Fruit fly (Drosophila melanogaster) whole organism, wandering third instar larva: Measurements from ENCODE around the gene CG31347.
A peak's percentile ranks its signal among the peaks of the same experiment; 100 is the strongest.

Experiments used
- Abd-B ChIP-seq: fragments of >200 bp; optimal IDR thresholded peaks from 2 replicates; lab custom pipeline; 2017; ENCODE audit warnings: missing biosample characterization, missing genetic modification characterization
- CG9705 ChIP-seq: fragments of 200-800 bp; sonication (Bioruptor generic); optimal IDR thresholded peaks from 2 replicates; lab custom pipeline; 2018; ENCODE audit warnings: missing biosample characterization, mild to moderate bottlenecking, missing genetic modification characterization
- Dfd ChIP-seq: fragments of >200 bp; optimal IDR thresholded peaks from 2 replicates; lab custom pipeline; 2017; ENCODE audit warnings: missing biosample characterization, missing genetic modification characterization
- Dif ChIP-seq: fragments of 200-275, 200-300 bp; sonication (Bioruptor generic); optimal IDR thresholded peaks from 2 replicates; lab custom pipeline; 2018; ENCODE audit warnings: missing biosample characterization, missing genetic modification characterization; ENCODE audit not compliant: partially characterized antibody
- GATAd ChIP-seq: sonication (Bioruptor generic); optimal IDR thresholded peaks from 2 replicates; lab custom pipeline; 2016; ENCODE audit warnings: missing biosample characterization, missing genetic modification characterization
- HLH106 ChIP-seq: fragments of 200-800 bp; optimal IDR thresholded peaks from 3 replicates; lab custom pipeline; 2019; ENCODE audit warnings: missing biosample characterization, mild to moderate bottlenecking, missing genetic modification characterization, moderate library complexity
- Hnf4 ChIP-seq: fragments of 200-800 bp; sonication (Bioruptor generic); optimal IDR thresholded peaks from 2 replicates; lab custom pipeline; 2016; ENCODE audit warnings: missing biosample characterization, mild to moderate bottlenecking, missing genetic modification characterization
- Hr78 ChIP-seq: fragments of >200 bp; optimal IDR thresholded peaks from 2 replicates; lab custom pipeline; 2017; ENCODE audit warnings: missing biosample characterization, missing genetic modification characterization
- Hr83 ChIP-seq: fragments of 200-300 bp; sonication (Bioruptor generic); optimal IDR thresholded peaks from 2 replicates; lab custom pipeline; 2016; ENCODE audit warnings: missing biosample characterization, mild to moderate bottlenecking, missing genetic modification characterization, moderate library complexity; ENCODE audit not compliant: poor library complexity, severe bottlenecking
- Jra ChIP-seq: sonication (Bioruptor generic); optimal IDR thresholded peaks from 2 replicates; lab custom pipeline; 2016; ENCODE audit warnings: missing biosample characterization, missing genetic modification characterization
- Myc ChIP-seq: fragments of >200 bp; optimal IDR thresholded peaks from 2 replicates; lab custom pipeline; 2017
- N ChIP-seq: fragments of >200 bp; optimal IDR thresholded peaks from 2 replicates; lab custom pipeline; 2018; ENCODE audit warnings: missing biosample characterization, missing external identifiers, missing genetic modification characterization
- Sp1 ChIP-seq: fragments of 200-800 bp; sonication (Bioruptor generic); optimal IDR thresholded peaks from 3 replicates; lab custom pipeline; 2019; ENCODE audit warnings: missing biosample characterization, mild to moderate bottlenecking, missing genetic modification characterization, moderate library complexity
- br ChIP-seq: fragments of 200-800 bp; sonication (Bioruptor generic); optimal IDR thresholded peaks from 2 replicates; lab custom pipeline; 2016; ENCODE audit warnings: missing biosample characterization, missing genetic modification characterization
- dmrt93B ChIP-seq: fragments of 200-800 bp; sonication (Bioruptor generic); optimal IDR thresholded peaks from 2 replicates; lab custom pipeline; 2018; ENCODE audit warnings: missing biosample characterization, mild to moderate bottlenecking, missing genetic modification characterization
- dsf ChIP-seq: sonication (Bioruptor generic); optimal IDR thresholded peaks from 2 replicates; lab custom pipeline; 2016; ENCODE audit warnings: missing biosample characterization, missing genetic modification characterization, borderline replicate concordance
- ey ChIP-seq: fragments of 200-800 bp; sonication (Bioruptor generic); optimal IDR thresholded peaks from 2 replicates; lab custom pipeline; 2016; ENCODE audit warnings: missing biosample characterization, missing genetic modification characterization
- foxo ChIP-seq, 2 experiments: fragments of 200-800 bp; sonication (Bioruptor generic); optimal IDR thresholded peaks; 2 replicates in 1 of 2; 3 replicates in 1 of 2; lab custom pipeline; 2016 to 2017; ENCODE audit warnings: missing biosample characterization in 2 of 2, missing genetic modification characterization in 2 of 2
- fru ChIP-seq: fragments of 200-800 bp; sonication (Bioruptor generic); optimal IDR thresholded peaks from 3 replicates; lab custom pipeline; 2016; ENCODE audit warnings: missing biosample characterization, mild to moderate bottlenecking, missing genetic modification characterization
- h ChIP-seq: fragments of 200-800 bp; sonication (Bioruptor generic); optimal IDR thresholded peaks from 3 replicates; lab custom pipeline; 2016; ENCODE audit warnings: missing biosample characterization, mild to moderate bottlenecking, missing genetic modification characterization
- jim ChIP-seq: fragments of 175-275, 200-325 bp; sonication (Bioruptor generic); optimal IDR thresholded peaks from 2 replicates; lab custom pipeline; 2016; ENCODE audit warnings: missing biosample characterization, mild to moderate bottlenecking, missing genetic modification characterization
- lola ChIP-seq: fragments of >200 bp; optimal IDR thresholded peaks from 2 replicates; lab custom pipeline; 2017; ENCODE audit warnings: missing biosample characterization, missing genetic modification characterization
- pan ChIP-seq: fragments of >200 bp; optimal IDR thresholded peaks from 2 replicates; lab custom pipeline; 2017
- psq ChIP-seq: fragments of 200-800 bp; sonication (Bioruptor generic); optimal IDR thresholded peaks from 3 replicates; lab custom pipeline; 2017; ENCODE audit warnings: missing biosample characterization, mild to moderate bottlenecking, missing genetic modification characterization, moderate library complexity
- rgr ChIP-seq: fragments of 200-800 bp; sonication (Bioruptor generic); optimal IDR thresholded peaks from 3 replicates; lab custom pipeline; 2016; ENCODE audit warnings: missing biosample characterization, mild to moderate bottlenecking, missing genetic modification characterization
- sage ChIP-seq: fragments of 200-800 bp; sonication (Bioruptor generic); optimal IDR thresholded peaks from 2 replicates; lab custom pipeline; 2016; ENCODE audit warnings: missing biosample characterization, mild to moderate bottlenecking, missing genetic modification characterization
- sv ChIP-seq: fragments of 200-800 bp; sonication (Bioruptor generic); optimal IDR thresholded peaks from 3 replicates; lab custom pipeline; 2016; ENCODE audit warnings: missing biosample characterization, missing genetic modification characterization
- usp ChIP-seq: fragments of >200 bp; optimal IDR thresholded peaks from 2 replicates; lab custom pipeline; 2017; ENCODE audit warnings: missing biosample characterization, missing genetic modification characterization
- woc ChIP-seq: sonication (Bioruptor generic); optimal IDR thresholded peaks from 2 replicates; lab custom pipeline; 2016; ENCODE audit warnings: missing biosample characterization, mild to moderate bottlenecking, missing genetic modification characterization

The CG31347 gene

DNA sequence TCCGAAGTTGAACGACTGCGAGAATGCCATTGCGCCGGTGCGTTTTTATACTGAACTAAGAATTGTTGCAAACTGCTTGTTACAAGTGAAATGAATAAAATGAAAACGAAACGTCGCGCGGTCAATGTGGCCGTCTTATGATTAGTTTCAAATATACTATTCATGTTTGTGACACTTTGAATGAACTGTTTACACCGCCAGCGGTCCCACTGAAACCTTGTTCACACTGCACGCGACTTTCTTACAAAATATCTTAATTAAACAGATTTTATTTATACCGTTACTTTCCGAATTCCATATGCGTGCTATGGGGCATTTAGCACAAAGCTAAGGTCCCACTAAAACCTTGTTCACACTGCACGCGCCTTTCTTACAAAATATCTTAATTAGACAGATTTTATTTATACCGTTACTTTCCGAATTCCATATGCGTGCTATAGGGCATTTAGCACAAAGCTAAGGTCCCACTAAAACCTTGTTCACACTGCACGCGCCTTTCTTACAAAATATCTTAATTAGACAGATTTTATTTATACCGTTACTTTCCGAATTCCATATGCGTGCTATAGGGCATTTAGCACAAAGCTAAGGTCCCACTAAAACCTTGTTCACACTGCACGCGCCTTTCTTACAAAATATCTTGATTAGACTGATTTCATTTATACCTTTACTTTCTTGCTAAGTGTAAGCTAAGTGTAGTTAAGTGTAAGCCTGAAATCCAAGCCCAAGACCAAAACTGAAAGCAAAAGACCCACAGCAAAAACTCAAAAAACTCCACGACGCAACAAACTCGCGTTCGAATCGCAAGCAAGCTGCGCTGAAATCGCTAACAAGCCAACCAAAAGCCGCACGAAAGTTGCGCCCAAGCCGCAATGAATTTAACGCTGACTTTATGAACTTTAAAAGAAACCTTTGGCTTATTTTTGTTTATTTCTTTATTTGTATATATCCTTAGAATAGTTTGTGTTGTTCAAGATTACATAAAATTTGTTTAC is 20.1 kb upstream of the CG31347 start, which contains the start of gene PolQ:
Gene PolQ, minus strand, starts transcription at position 122 of the 995 bp plus-strand sequence.
- TF ChIP-seq Hr78 (GFP tag; lab: Kevin White, UChicago) (peak; percentile 68), N (GFP tag; lab: Kevin White, UChicago) (peak; percentile 96)

DNA sequence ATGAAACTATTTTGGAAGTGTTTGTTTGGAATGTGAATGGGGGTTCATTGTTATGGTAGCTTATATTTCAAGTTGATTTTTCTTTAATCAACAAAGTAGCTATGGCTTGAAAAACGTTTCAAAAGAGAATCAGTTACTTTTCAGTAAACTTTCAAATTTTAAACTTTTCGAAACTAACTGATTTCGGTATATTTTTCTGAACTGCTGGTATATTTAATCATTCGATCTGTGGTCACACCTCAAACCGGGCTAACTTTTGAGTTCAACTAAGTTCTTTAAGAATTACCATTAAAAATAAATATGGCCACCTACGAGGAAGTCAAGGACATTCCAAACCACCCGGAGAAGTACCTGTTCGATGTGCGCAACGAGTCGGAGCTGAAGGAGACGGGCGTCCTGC is 12.5 kb upstream of the CG31347 start, which contains the start of gene CG12279:
Gene CG12279, plus strand, starts transcription at position 234 of the 400 bp plus-strand sequence.
- TF ChIP-seq Hnf4 (GFP tag; lab: Kevin White, UChicago) (no peak), dmrt93B (GFP tag; lab: Kevin White, UChicago) (no peak), Hr83 (GFP tag; lab: Kevin White, UChicago) (no peak), CG9705 (no peak), pan (lab: Kevin White, UChicago) (no peak), GATAd (GFP tag; lab: Kevin White, UChicago) (no peak), Dif (GFP tag; lab: Kevin White, UChicago) (no peak), ey (GFP tag; lab: Kevin White, UChicago) (no peak), fru (no peak), Myc (lab: Kevin White, UChicago) (no peak), Dfd (GFP tag; lab: Kevin White, UChicago) (no peak), rgr (no peak)

DNA sequence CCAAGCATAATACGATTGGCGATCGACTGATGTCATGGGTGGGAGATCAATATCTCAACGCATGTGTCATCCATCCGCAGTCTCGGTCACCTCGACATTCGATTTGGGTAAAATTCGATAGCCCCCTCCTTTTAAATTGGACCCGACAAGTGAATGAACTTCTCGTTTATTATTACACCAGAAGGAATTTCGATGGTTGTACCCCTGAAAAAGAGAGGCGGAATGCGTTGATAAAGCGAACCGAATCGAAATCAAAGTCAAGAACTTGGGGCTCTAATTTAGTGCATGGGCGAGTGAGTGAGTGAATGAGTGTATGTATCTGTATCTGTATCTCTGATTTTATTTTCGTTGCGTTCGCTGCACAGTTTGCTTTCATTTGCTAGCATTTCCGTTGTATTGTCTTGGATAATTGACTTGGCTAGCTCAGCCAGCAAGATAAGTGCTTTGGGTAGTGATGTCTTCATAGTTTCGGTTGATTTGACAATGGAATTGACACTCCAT is 9.6 kb upstream of the CG31347 start:
- TF ChIP-seq lola (no peak), HLH106 (tag; lab: Kevin White, UChicago) (no peak), fru (no peak), sv (GFP tag; lab: Kevin White, UChicago) (no peak), foxo (GFP tag; optimal IDR thresholded peaks at IDR 0.05; lab: Kevin White, UChicago) (no peak), psq (GFP tag; lab: Kevin White, UChicago) (no peak), rgr (no peak), dmrt93B (GFP tag; lab: Kevin White, UChicago) (no peak), GATAd (GFP tag; lab: Kevin White, UChicago) (no peak), ey (GFP tag; lab: Kevin White, UChicago) (no peak), h (GFP tag; lab: Kevin White, UChicago) (no peak), jim (GFP tag; lab: Kevin White, UChicago) (no peak)

DNA sequence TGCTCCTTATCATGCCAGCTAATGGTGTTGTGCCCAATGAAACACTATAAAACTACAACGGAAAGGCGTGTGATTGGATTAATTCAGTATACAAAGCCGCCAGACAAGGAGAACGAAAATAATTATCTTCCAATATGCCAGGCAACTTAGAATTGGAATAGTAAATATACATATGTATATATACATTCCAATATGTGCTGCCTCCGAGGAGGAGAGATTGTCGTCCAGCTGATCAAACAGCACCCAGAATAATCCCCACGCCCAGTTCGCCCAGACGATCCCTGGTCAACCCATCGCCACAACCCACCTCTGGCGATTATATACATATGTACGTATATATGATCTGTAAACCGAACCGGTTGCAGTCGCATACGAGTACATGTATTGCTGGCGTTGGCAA is 8.9 kb upstream of the CG31347 start:
- TF ChIP-seq Myc (lab: Kevin White, UChicago) (no peak), Jra (GFP tag; lab: Kevin White, UChicago) (no peak), sage (no peak), foxo (GFP tag; optimal IDR thresholded peaks at IDR 0.05; lab: Kevin White, UChicago) (no peak), br (GFP tag; lab: Kevin White, UChicago) (no peak), dsf (GFP tag; lab: Kevin White, UChicago) (no peak), lola (no peak), Dif (GFP tag; lab: Kevin White, UChicago) (no peak), N (GFP tag; lab: Kevin White, UChicago) (no peak), Hr83 (GFP tag; lab: Kevin White, UChicago) (no peak), rgr (no peak), Sp1 (GFP tag; lab: Kevin White, UChicago) (no peak), Abd-B (GFP tag; lab: Kevin White, UChicago) (no peak)

DNA sequence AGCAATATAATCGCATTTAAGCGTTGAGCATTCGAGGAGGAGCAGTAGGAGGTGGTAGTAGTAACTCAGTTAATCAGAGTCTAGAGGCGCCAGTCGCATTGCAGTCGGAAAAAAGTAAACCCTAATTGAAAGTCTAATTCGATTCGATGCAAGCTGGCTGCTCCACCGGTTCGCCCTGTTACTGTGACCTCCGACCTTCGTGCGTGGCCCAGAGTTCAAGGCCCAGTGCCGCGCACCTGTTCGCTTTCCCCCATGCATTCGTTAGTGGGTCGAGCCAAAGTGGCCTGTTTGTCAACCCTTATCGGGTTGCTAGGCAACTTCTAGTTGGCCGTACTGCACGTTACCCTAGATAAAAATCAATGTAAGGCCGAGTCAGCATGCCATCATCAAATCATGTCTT is 8.1 kb upstream of the CG31347 start:
- TF ChIP-seq GATAd (GFP tag; lab: Kevin White, UChicago) = no peak
- no peak for TF ChIP-seq Sp1 (GFP tag; lab: Kevin White, UChicago)
- no peak for TF ChIP-seq Hr83 (GFP tag; lab: Kevin White, UChicago)
- TF ChIP-seq usp (GFP tag; lab: Kevin White, UChicago) = no peak
- no peak for TF ChIP-seq Hnf4 (GFP tag; lab: Kevin White, UChicago)
- TF ChIP-seq woc (GFP tag; lab: Kevin White, UChicago) = no peak
- no peak for TF ChIP-seq Dif (GFP tag; lab: Kevin White, UChicago)
- TF ChIP-seq fru = no peak
- no peak for TF ChIP-seq sage
- no peak for TF ChIP-seq pan (lab: Kevin White, UChicago)
- TF ChIP-seq h (GFP tag; lab: Kevin White, UChicago) = no peak
- no peak for TF ChIP-seq Abd-B (GFP tag; lab: Kevin White, UChicago)
